Worm (Caenorhabditis elegans): ENCODE measurements around the gene Y51A2A.16.

ce11 chrV:18299313-18299712 lies 18.6 kb upstream of the Y51A2A.16 start:
- TF ChIP-seq ama-1 (optimal IDR thresholded peaks at IDR 0.05) = no peak
- TF ChIP-seq ets-7 (tag; optimal IDR thresholded peaks at IDR 0.05) = no peak
- no peak for TF ChIP-seq hnd-1 (tag; optimal IDR thresholded peaks at IDR 0.05)

Measured in whole organism, early embryonic.